Worm (Caenorhabditis elegans): Measurements from ENCODE around the gene unc-5.

ce11 chrIV:5530980-5531379 lies 2.8 kb upstream of the unc-5 start:
- TF ChIP-seq ama-1 (optimal IDR thresholded peaks at IDR 0.05) (no peak), hmg-4 (GFP tag; optimal IDR thresholded peaks at IDR 0.05) (no peak), tbx-11 (GFP tag; IDR thresholded peaks at IDR 0.05) (no peak), hmbx-1 (tag; optimal IDR thresholded peaks at IDR 0.05) (no peak), F13C5.2 (tag; optimal IDR thresholded peaks at IDR 0.05) (no peak), ets-7 (tag; optimal IDR thresholded peaks at IDR 0.05) (no peak), tra-4 (tag; optimal IDR thresholded peaks at IDR 0.05) (no peak), ceh-13 (GFP tag; optimal IDR thresholded peaks at IDR 0.05) (no peak), B0310.2 (tag; optimal IDR thresholded peaks at IDR 0.05) (no peak), hnd-1 (tag; optimal IDR thresholded peaks at IDR 0.05) (no peak), scrt-1 (GFP tag; IDR thresholded peaks at IDR 0.05) (no peak), pes-1 (GFP tag; IDR thresholded peaks at IDR 0.05) (no peak), flt-1 (GFP tag; IDR thresholded peaks at IDR 0.05) (no peak)
